Worm (Caenorhabditis elegans): ENCODE data around the gene H04D03.7.

H04D03.7 gene

DNA sequence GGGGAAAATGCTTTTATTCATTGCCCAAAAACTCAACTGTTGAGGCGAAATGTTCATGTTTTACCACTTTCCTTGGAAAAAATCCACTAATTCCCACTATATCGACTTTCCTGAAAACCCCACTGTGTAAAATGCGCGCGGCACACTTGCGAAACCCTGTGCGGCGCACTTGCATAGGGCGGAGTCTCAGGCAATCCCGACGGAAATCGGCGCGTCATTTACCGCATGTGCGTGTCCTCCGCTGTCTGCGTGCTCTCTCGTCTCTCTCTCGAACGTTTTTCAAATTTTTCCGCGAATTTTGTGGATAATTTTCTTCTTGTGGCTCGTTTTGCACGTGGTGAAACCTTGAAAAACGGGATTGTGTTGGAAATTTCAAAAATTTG lies 14.5 kb upstream of the H04D03.7 start, which contains the start of gene atx-2 (continued):
- TF ChIP-seq lsy-2 (tag; optimal IDR thresholded peaks at IDR 0.05) (peak; percentile 68), elt-3 (tag; optimal IDR thresholded peaks at IDR 0.05) (peak; percentile 80), mls-2 (tag; optimal IDR thresholded peaks at IDR 0.05) (peak; percentile 100), nhr-12 (tag; optimal IDR thresholded peaks at IDR 0.05) (peak; percentile 100), ceh-43 (GFP tag; optimal IDR thresholded peaks at IDR 0.05) (peak; percentile 97), unc-39 (tag; optimal IDR thresholded peaks at IDR 0.05) (peak; percentile 100), nhr-28 (tag; optimal IDR thresholded peaks at IDR 0.05) (peak; percentile 74), tbx-8 (GFP tag; optimal IDR thresholded peaks at IDR 0.05) (peak; percentile 90), mep-1 (tag; optimal IDR thresholded peaks at IDR 0.05) (peak; percentile 76), mab-5 (tag; optimal IDR thresholded peaks at IDR 0.05) (peak; percentile 62), nhr-2 (tag; optimal IDR thresholded peaks at IDR 0.05) (no peak)

ce11 chrIII:10460427-10461163 lies 14.0 kb upstream of the H04D03.7 start, which contains the start of gene ecps-1:
TSS of gene ecps-1 (minus strand) at chrIII:10460551.
- TF ChIP-seq lsy-2 (tag; optimal IDR thresholded peaks at IDR 0.05) (peak; percentile 74), pha-4 (tag; optimal IDR thresholded peaks at IDR 0.05) (peak; percentile 66), cnd-1 (tag; optimal IDR thresholded peaks at IDR 0.05) (peak; percentile 24), mep-1 (tag; optimal IDR thresholded peaks at IDR 0.05) (peak; percentile 98), lin-13 (tag; optimal IDR thresholded peaks at IDR 0.05) (peak; percentile 63), ces-1 (GFP tag; optimal IDR thresholded peaks at IDR 0.05) (peak; percentile 85), nhr-237 (tag; optimal IDR thresholded peaks at IDR 0.05) (peak; percentile 88), ceh-43 (GFP tag; optimal IDR thresholded peaks at IDR 0.05) (no peak), unc-120 (tag; optimal IDR thresholded peaks at IDR 0.05; ENCODE audit: poor library complexity, severe bottlenecking) (no peak), sptf-1 (tag; optimal IDR thresholded peaks at IDR 0.05) (no peak), ceh-39 (tag; optimal IDR thresholded peaks at IDR 0.05) (peak; percentile 81), nhr-2 (tag; optimal IDR thresholded peaks at IDR 0.05) (peak; percentile 20)

- no peak for TF ChIP-seq ham-2 (GFP tag; optimal IDR thresholded peaks at IDR 0.05)
- no peak for TF ChIP-seq cnd-1 (tag; optimal IDR thresholded peaks at IDR 0.05)
- no peak for TF ChIP-seq flh-1 (GFP tag; optimal IDR thresholded peaks at IDR 0.05)
- TF ChIP-seq snpc-4 (tag; optimal IDR thresholded peaks at IDR 0.05): no peak
- TF ChIP-seq ceh-39 (tag; optimal IDR thresholded peaks at IDR 0.05): no peak
- TF ChIP-seq ztf-11 (tag; optimal IDR thresholded peaks at IDR 0.05): no peak
- no peak for TF ChIP-seq zip-8 (tag; optimal IDR thresholded peaks at IDR 0.05)
- TF ChIP-seq mls-2 (tag; optimal IDR thresholded peaks at IDR 0.05): no peak
- no peak for TF ChIP-seq unc-120 (tag; optimal IDR thresholded peaks at IDR 0.05; ENCODE audit: poor library complexity, severe bottlenecking)
- TF ChIP-seq M03D4.4 (tag; optimal IDR thresholded peaks at IDR 0.05): no peak
Measured at ce11 chrIII:10451012-10451411, 4.4 kb upstream of the H04D03.7 start, which contains the start of gene H04D03.4. TSS of gene H04D03.4 (minus strand) at chrIII:10451112.

DNA sequence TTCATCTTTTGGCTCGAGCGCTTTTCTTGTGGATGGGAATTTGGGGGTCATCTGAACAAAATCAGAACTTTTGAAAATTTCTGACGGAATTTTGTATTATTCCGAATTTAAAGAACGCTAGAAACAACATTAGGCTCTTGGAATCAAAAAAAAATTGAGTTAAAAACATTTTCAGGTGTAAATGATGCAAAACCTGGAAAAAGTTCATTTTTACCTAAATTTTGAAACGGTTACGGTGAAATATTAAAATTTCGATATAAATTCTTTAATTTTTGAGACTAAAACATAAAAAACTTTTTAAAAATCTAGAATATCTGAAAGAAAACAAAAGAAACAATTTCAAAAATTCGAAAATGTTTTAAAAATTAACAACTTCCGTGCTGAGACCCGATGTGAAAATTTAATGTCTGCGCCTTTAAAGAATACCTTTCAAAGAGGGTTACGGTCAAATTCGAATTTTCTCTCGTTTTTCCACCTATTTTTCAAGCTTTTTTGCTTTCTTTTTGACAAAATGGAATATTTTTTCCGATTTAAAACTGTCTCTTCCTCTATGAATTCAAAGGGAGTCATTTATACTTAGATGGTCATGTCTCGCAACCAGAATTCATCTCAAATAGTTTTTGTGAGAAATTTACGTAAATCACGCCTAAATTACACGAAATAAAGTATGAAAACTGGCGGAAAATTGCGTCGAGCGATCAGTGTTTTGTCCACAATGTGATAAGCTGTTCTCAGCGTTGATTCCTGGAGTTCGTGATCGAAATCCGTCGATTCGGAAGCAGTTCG lies 4.1 kb downstream of the H04D03.7 start, which contains the start of the genes H04D03.2 and ecps-2:
H04D03.2 (minus strand) TSS at position 51 of the 786 bp plus-strand sequence.
ecps-2 (plus strand) TSS at position 736 of the 786 bp plus-strand sequence.
- TF ChIP-seq nhr-76 (tag; optimal IDR thresholded peaks at IDR 0.05) (no peak), elt-3 (tag; optimal IDR thresholded peaks at IDR 0.05) (no peak), elt-1 (tag; optimal IDR thresholded peaks at IDR 0.05; ENCODE audit: borderline replicate concordance, insufficient read depth) (no peak), lin-13 (tag; optimal IDR thresholded peaks at IDR 0.05) (no peak), mep-1 (tag; optimal IDR thresholded peaks at IDR 0.05) (no peak), M03D4.4 (tag; optimal IDR thresholded peaks at IDR 0.05) (no peak), unc-120 (tag; optimal IDR thresholded peaks at IDR 0.05; ENCODE audit: poor library complexity, severe bottlenecking) (no peak), pha-4 (tag; optimal IDR thresholded peaks at IDR 0.05) (no peak), sptf-1 (tag; optimal IDR thresholded peaks at IDR 0.05) (no peak), bed-3 (GFP tag; optimal IDR thresholded peaks at IDR 0.05) (no peak), mls-2 (tag; optimal IDR thresholded peaks at IDR 0.05) (no peak), zip-8 (tag; optimal IDR thresholded peaks at IDR 0.05) (no peak), lin-32 (GFP tag; optimal IDR thresholded peaks at IDR 0.05) (no peak), ceh-39 (tag; optimal IDR thresholded peaks at IDR 0.05) (no peak), nhr-2 (tag; optimal IDR thresholded peaks at IDR 0.05) (no peak), mab-5 (tag; optimal IDR thresholded peaks at IDR 0.05) (no peak)

Data from whole organism, mixed stage, embryonic.